Worm (Caenorhabditis elegans) whole organism, mixed stage, embryonic: Measurements from ENCODE around the gene dab-1.

ENCODE experiments used
- bed-3 ChIP-seq: fragments of 200-800 bp; sonication (Bioruptor generic); optimal IDR thresholded peaks from 3 replicates; lab custom pipeline; 2018; ENCODE audit warnings: mild to moderate bottlenecking, missing genetic modification characterization, moderate library complexity, missing compliant biosample characterization
- ces-1 ChIP-seq: fragments of 150-350 bp; optimal IDR thresholded peaks from 2 replicates; lab custom pipeline; 2014; ENCODE audit warnings: missing biosample characterization, missing genetic modification reagents, missing genetic modification characterization
- elt-1 ChIP-seq: sonication (generic microtip); optimal IDR thresholded peaks from 2 replicates; lab custom pipeline; 2017; ENCODE audit warnings: missing genetic modification characterization, mild to moderate bottlenecking, missing compliant biosample characterization, antibody characterized with exemption, moderate library complexity, borderline replicate concordance; ENCODE audit not compliant: insufficient read depth
- elt-3 ChIP-seq: fragments of 150-350 bp; optimal IDR thresholded peaks from 2 replicates; lab custom pipeline; 2014; ENCODE audit warnings: missing biosample characterization, missing genetic modification characterization
- flh-1 ChIP-seq: fragments of 200-800 bp; sonication (Bioruptor generic); optimal IDR thresholded peaks from 2 replicates; lab custom pipeline; 2018; ENCODE audit warnings: mild to moderate bottlenecking, missing genetic modification characterization, moderate library complexity, missing compliant biosample characterization
- hlh-1 ChIP-seq: fragments of 150-350 bp; optimal IDR thresholded peaks from 2 replicates; lab custom pipeline; 2014; ENCODE audit warnings: missing biosample characterization, missing genetic modification reagents, missing genetic modification characterization
- nhr-12 ChIP-seq: fragments of 150-350 bp; optimal IDR thresholded peaks from 2 replicates; lab custom pipeline; 2014; ENCODE audit warnings: missing biosample characterization, missing genetic modification characterization
- nhr-237 ChIP-seq: fragments of 150-350 bp; optimal IDR thresholded peaks from 2 replicates; lab custom pipeline; 2014; ENCODE audit warnings: missing biosample characterization, missing genetic modification characterization
- nhr-28 ChIP-seq: fragments of 150-350 bp; optimal IDR thresholded peaks from 2 replicates; lab custom pipeline; 2014; ENCODE audit warnings: missing biosample characterization, missing genetic modification characterization
- nhr-76 ChIP-seq: sonication (generic microtip); optimal IDR thresholded peaks from 2 replicates; lab custom pipeline; 2017; ENCODE audit warnings: missing biosample characterization, missing genetic modification characterization
- pha-4 ChIP-seq: fragments of 150-350 bp; optimal IDR thresholded peaks from 2 replicates; lab custom pipeline; 2018; ENCODE audit warnings: missing biosample characterization, missing genetic modification reagents, missing genetic modification characterization
- snpc-4 ChIP-seq: fragments of 150-350 bp; optimal IDR thresholded peaks from 2 replicates; lab custom pipeline; 2014; ENCODE audit warnings: missing biosample characterization, missing genetic modification characterization
- sptf-1 ChIP-seq: sonication (generic microtip); optimal IDR thresholded peaks from 2 replicates; lab custom pipeline; 2017; ENCODE audit warnings: mild to moderate bottlenecking, missing genetic modification characterization, moderate library complexity, missing compliant biosample characterization
- unc-120 ChIP-seq: sonication (generic microtip); optimal IDR thresholded peaks from 2 replicates; lab custom pipeline; 2017; ENCODE audit warnings: missing genetic modification characterization, missing compliant biosample characterization; ENCODE audit not compliant: poor library complexity, severe bottlenecking

ce11 chrII:8225347-8225746 lies 3.2 kb downstream of the dab-1 start:
- TF ChIP-seq hlh-1 (tag; lab: Kevin White, UChicago): no peak
- TF ChIP-seq sptf-1: no peak
- no peak for TF ChIP-seq nhr-237 (tag; lab: Kevin White, UChicago)
- TF ChIP-seq elt-3: no peak
- TF ChIP-seq bed-3 (GFP tag; lab: Kevin White, UChicago): no peak
- TF ChIP-seq nhr-76 (tag; lab: Kevin White, UChicago): no peak
- no peak for TF ChIP-seq snpc-4 (tag; lab: Kevin White, UChicago)
- no peak for TF ChIP-seq flh-1 (GFP tag; lab: Kevin White, UChicago)
- no peak for TF ChIP-seq pha-4 (tag; lab: Kevin White, UChicago)
- no peak for TF ChIP-seq elt-1 (tag; lab: Kevin White, UChicago)
- no peak for TF ChIP-seq nhr-28 (tag; lab: Kevin White, UChicago)
- no peak for TF ChIP-seq ces-1 (GFP tag; lab: Kevin White, UChicago)
- TF ChIP-seq unc-120: no peak
- TF ChIP-seq nhr-12 (tag; lab: Kevin White, UChicago): no peak
